Fruit fly (Drosophila melanogaster): ENCODE measurements around the gene 825-Oak.

- TF ChIP-seq Rel (GFP tag; optimal IDR thresholded peaks at IDR 0.05) (no peak), Rel (tag; optimal IDR thresholded peaks at IDR 0.05) (no peak), jim (GFP tag; optimal IDR thresholded peaks at IDR 0.05) (no peak), pan (optimal IDR thresholded peaks at IDR 0.05) (no peak), Sp1 (GFP tag; optimal IDR thresholded peaks at IDR 0.05) (no peak), CG9705 (GFP tag; optimal IDR thresholded peaks at IDR 0.05) (no peak), usp (GFP tag; optimal IDR thresholded peaks at IDR 0.05) (no peak), Hr78 (GFP tag; optimal IDR thresholded peaks at IDR 0.05) (no peak), h (GFP tag; optimal IDR thresholded peaks at IDR 0.05) (peak; percentile 38), psq (GFP tag; optimal IDR thresholded peaks at IDR 0.05) (no peak), Dfd (GFP tag; optimal IDR thresholded peaks at IDR 0.05) (no peak), rgr (GFP tag; optimal IDR thresholded peaks at IDR 0.05) (peak; percentile 34), fru (GFP tag; optimal IDR thresholded peaks at IDR 0.05) (peak; percentile 29)
These were observed 27.9 kb downstream of the 825-Oak start for dm6 chr3L:19444092-19444491.

Data from whole organism, wandering third instar larva.